Fruit fly (Drosophila melanogaster): ENCODE measurements around the gene Lamtor5.

DNA sequence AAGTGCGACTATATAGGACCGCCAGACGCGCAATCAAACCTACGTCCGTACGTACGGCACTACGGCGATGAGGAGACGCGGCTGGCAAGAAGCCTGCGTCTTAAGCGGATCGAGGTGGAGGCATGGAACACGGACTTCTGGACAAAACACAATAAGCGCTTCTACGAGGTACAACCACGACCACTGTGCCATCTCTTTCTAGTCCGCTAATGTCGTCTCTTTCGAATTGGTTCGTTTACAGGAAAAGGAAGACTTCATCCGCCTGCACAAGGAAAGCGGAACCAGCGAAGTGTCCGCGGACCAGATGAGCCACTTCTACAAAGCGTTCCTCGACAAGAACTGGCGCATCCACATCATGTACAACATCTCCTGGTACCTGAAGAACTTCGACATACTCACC is 22.0 kb upstream of the Lamtor5 start:
- TF ChIP-seq psq (optimal IDR thresholded peaks at IDR 0.05), result no peak
- no peak for TF ChIP-seq usp (GFP tag; optimal IDR thresholded peaks at IDR 0.05)
- no peak for TF ChIP-seq pan (optimal IDR thresholded peaks at IDR 0.05)
- no peak for TF ChIP-seq Dll (optimal IDR thresholded peaks at IDR 0.05)

All from whole organism.